Fruit fly (Drosophila melanogaster) whole organism: ENCODE measurements around the gene CG1958.

Experiments
- CG8478 ChIP-seq: fragments of >200 bp; optimal IDR thresholded peaks from 2 replicates; lab custom pipeline; 2018; ENCODE audit warnings: inconsistent platforms
- Dll ChIP-seq: fragments of >200 bp; optimal IDR thresholded peaks from 2 replicates; lab custom pipeline; 2017
- EcR ChIP-seq, 2 experiments: fragments of >200 bp; optimal IDR thresholded peaks; 2 replicates each; lab custom pipeline; 2017; ENCODE audit warnings: missing biosample characterization in 2 of 2, missing genetic modification characterization in 2 of 2, missing genetic modification reagents in 2 of 2
- pan ChIP-seq: fragments of >200 bp; optimal IDR thresholded peaks from 2 replicates; lab custom pipeline; 2017
- psq ChIP-seq: fragments of >200 bp; optimal IDR thresholded peaks from 2 replicates; lab custom pipeline; 2017
- usp ChIP-seq: fragments of >200 bp; optimal IDR thresholded peaks from 2 replicates; lab custom pipeline; 2017; ENCODE audit warnings: missing biosample characterization, missing genetic modification characterization, mixed read lengths

CG1958 gene

dm6 chrX:7298323-7298722 lies 31.6 kb downstream of the CG1958 start:
- TF ChIP-seq usp (no peak), pan (lab: Kevin White, UChicago) (no peak), EcR (GFP tag; optimal IDR thresholded peaks at IDR 0.05; lab: Kevin White, UChicago) (no peak), Dll (lab: Kevin White, UChicago) (no peak), psq (lab: Kevin White, UChicago) (no peak), CG8478 (lab: Kevin White, UChicago) (no peak)

- peak; percentile 68 for TF ChIP-seq Dll (lab: Kevin White, UChicago)
- no peak for TF ChIP-seq EcR (GFP tag; optimal IDR thresholded peaks at IDR 0.05; lab: Kevin White, UChicago)
- TF ChIP-seq CG8478 (lab: Kevin White, UChicago): no peak
- TF ChIP-seq pan (lab: Kevin White, UChicago): no peak
- TF ChIP-seq psq (lab: Kevin White, UChicago): no peak
- no peak for TF ChIP-seq usp
Measured at dm6 chrX:7299399-7300355, 33.0 kb downstream of the CG1958 start.

- TF ChIP-seq pan (lab: Kevin White, UChicago) (no peak), EcR (GFP tag; optimal IDR thresholded peaks at IDR 0.05; lab: Kevin White, UChicago) (no peak), CG8478 (lab: Kevin White, UChicago) (no peak), usp (no peak), psq (lab: Kevin White, UChicago) (no peak), Dll (lab: Kevin White, UChicago) (no peak)
Measured at dm6 chrX:7300356-7300721, 33.6 kb downstream of the CG1958 start.

- TF ChIP-seq psq (lab: Kevin White, UChicago): no peak
- peak in 1 of 2 experiments; percentile 36 for TF ChIP-seq EcR (GFP tag; optimal IDR thresholded peaks at IDR 0.05; lab: Kevin White, UChicago)
- TF ChIP-seq Dll (lab: Kevin White, UChicago): peak; percentile 67
- no peak for TF ChIP-seq CG8478 (lab: Kevin White, UChicago)
- no peak for TF ChIP-seq usp
- no peak for TF ChIP-seq pan (lab: Kevin White, UChicago)
Measured at dm6 chrX:7300722-7301350, 34.1 kb downstream of the CG1958 start.

- TF ChIP-seq CG8478 (lab: Kevin White, UChicago): no peak
- no peak for TF ChIP-seq usp
- no peak for TF ChIP-seq Dll (lab: Kevin White, UChicago)
- no peak for TF ChIP-seq pan (lab: Kevin White, UChicago)
- no peak for TF ChIP-seq psq (lab: Kevin White, UChicago)
- no peak for TF ChIP-seq EcR (GFP tag; optimal IDR thresholded peaks at IDR 0.05; lab: Kevin White, UChicago)
Measured at dm6 chrX:7301351-7302328, 34.9 kb downstream of the CG1958 start.

- no peak for TF ChIP-seq pan (lab: Kevin White, UChicago)
- no peak for TF ChIP-seq psq (lab: Kevin White, UChicago)
- no peak for TF ChIP-seq CG8478 (lab: Kevin White, UChicago)
- no peak for TF ChIP-seq Dll (lab: Kevin White, UChicago)
Measured at dm6 chrX:7302329-7302728, 35.6 kb downstream of the CG1958 start.

dm6 chrX:7303848-7304427 lies 37.2 kb downstream of the CG1958 start:
- TF ChIP-seq Dll (lab: Kevin White, UChicago): no peak
- TF ChIP-seq CG8478 (lab: Kevin White, UChicago): no peak
- no peak for TF ChIP-seq usp
- no peak for TF ChIP-seq pan (lab: Kevin White, UChicago)
- TF ChIP-seq EcR (GFP tag; optimal IDR thresholded peaks at IDR 0.05; lab: Kevin White, UChicago): no peak
- TF ChIP-seq psq (lab: Kevin White, UChicago): no peak

dm6 chrX:7304798-7305447 lies 38.2 kb downstream of the CG1958 start:
- TF ChIP-seq psq (lab: Kevin White, UChicago): no peak
- TF ChIP-seq usp: no peak
- TF ChIP-seq CG8478 (lab: Kevin White, UChicago): no peak
- no peak for TF ChIP-seq EcR (GFP tag; optimal IDR thresholded peaks at IDR 0.05; lab: Kevin White, UChicago)
- no peak for TF ChIP-seq Dll (lab: Kevin White, UChicago)
- no peak for TF ChIP-seq pan (lab: Kevin White, UChicago)

- TF ChIP-seq CG8478 (lab: Kevin White, UChicago) (no peak), pan (lab: Kevin White, UChicago) (no peak), usp (no peak), Dll (lab: Kevin White, UChicago) (no peak), psq (lab: Kevin White, UChicago) (no peak), EcR (GFP tag; optimal IDR thresholded peaks at IDR 0.05; lab: Kevin White, UChicago) (no peak)
Measured at dm6 chrX:7305753-7306338, 39.1 kb downstream of the CG1958 start.
